Worm (Caenorhabditis elegans) whole organism, L1 larva: ENCODE data around the gene ins-9.
A peak's percentile ranks its signal among the peaks of the same experiment; 100 is the strongest.

ENCODE experiments used
- F16B12.6 ChIP-seq: fragments of 150-350 bp; optimal IDR thresholded peaks from 2 replicates; lab custom pipeline; 2014; ENCODE audit warnings: missing biosample characterization, missing genetic modification characterization
- Y116A8C.19 ChIP-seq: sonication (generic microtip); optimal IDR thresholded peaks from 2 replicates; lab custom pipeline; 2016; ENCODE audit warnings: missing compliant biosample characterization, missing genetic modification characterization, borderline replicate concordance
- aly-2 ChIP-seq: fragments of 150-350 bp; optimal IDR thresholded peaks from 2 replicates; lab custom pipeline; 2014; ENCODE audit warnings: missing biosample characterization, missing genetic modification characterization
- ama-1 ChIP-seq: fragments of 150-350 bp; optimal IDR thresholded peaks from 2 replicates; lab custom pipeline; 2014
- blmp-1 ChIP-seq: fragments of 150-350 bp; optimal IDR thresholded peaks from 2 replicates; lab custom pipeline; 2014; ENCODE audit warnings: missing biosample characterization, missing genetic modification characterization
- ceh-63 ChIP-seq: fragments of 200-800 bp; sonication (Bioruptor generic); optimal IDR thresholded peaks from 2 replicates; lab custom pipeline; 2018; ENCODE audit warnings: mild to moderate bottlenecking, missing genetic modification characterization, missing compliant biosample characterization
- ces-1 ChIP-seq: fragments of 150-350 bp; optimal IDR thresholded peaks from 2 replicates; lab custom pipeline; 2014; ENCODE audit warnings: missing biosample characterization, missing genetic modification reagents, missing genetic modification characterization
- dsc-1 ChIP-seq: sonication (generic microtip); optimal IDR thresholded peaks from 2 replicates; lab custom pipeline; 2016; ENCODE audit warnings: mild to moderate bottlenecking, missing genetic modification characterization, missing compliant biosample characterization
- efl-1 ChIP-seq, 4 experiments: fragments of 150-350 bp; optimal IDR thresholded peaks in 3 of 4; peaks in 1 of 4; 1 replicate in 1 of 4; 2 replicates in 3 of 4; lab custom pipeline; 2014; ENCODE audit warnings: missing biosample characterization in 2 of 4, missing genetic modification characterization in 2 of 4, missing genetic modification reagents in 2 of 4
- egl-27 ChIP-seq, 2 experiments: fragments of 150-350 bp in 1 of 2; sonication (generic microtip); optimal IDR thresholded peaks; 3 replicates each; lab custom pipeline; 2017 to 2018; ENCODE audit warnings: missing biosample characterization in 2 of 2, missing genetic modification characterization in 2 of 2, missing genetic modification reagents in 2 of 2
- elt-2 ChIP-seq: sonication (generic microtip); optimal IDR thresholded peaks from 2 replicates; lab custom pipeline; 2016; ENCODE audit warnings: missing genetic modification characterization, mild to moderate bottlenecking, inconsistent platforms, missing compliant biosample characterization, missing genetic modification reagents
- ets-5 ChIP-seq: fragments of 200-800 bp; sonication (Bioruptor generic); IDR thresholded peaks from 2 replicates; pipeline ENCODE4 v1.3.6; 2022; ENCODE audit warnings: missing genetic modification characterization, missing compliant biosample characterization
- fkh-10 ChIP-seq: sonication (generic microtip); optimal IDR thresholded peaks from 2 replicates; lab custom pipeline; 2017; ENCODE audit warnings: missing biosample characterization, missing genetic modification reagents, missing genetic modification characterization
- fkh-4 ChIP-seq: sonication (generic microtip); optimal IDR thresholded peaks from 2 replicates; lab custom pipeline; 2016; ENCODE audit warnings: missing compliant biosample characterization, missing genetic modification characterization, borderline replicate concordance
- grh-1 ChIP-seq: fragments of 200-800 bp; sonication (Bioruptor generic); IDR thresholded peaks from 2 replicates; pipeline ENCODE4 v1.3.6; 2022; ENCODE audit warnings: missing genetic modification reagents, missing genetic modification characterization, missing compliant biosample characterization
- lin-13 ChIP-seq: fragments of 150-350 bp; optimal IDR thresholded peaks from 2 replicates; lab custom pipeline; 2014; ENCODE audit warnings: missing biosample characterization, missing genetic modification reagents, missing genetic modification characterization
- lin-14 ChIP-seq: fragments of 200-800 bp; sonication (Bioruptor generic); optimal IDR thresholded peaks from 2 replicates; lab custom pipeline; 2018; ENCODE audit warnings: mild to moderate bottlenecking, missing genetic modification characterization, moderate library complexity, missing compliant biosample characterization
- lin-35 ChIP-seq, 2 experiments: fragments of 150-350 bp; optimal IDR thresholded peaks; 2 replicates each; lab custom pipeline; 2014; ENCODE audit warnings: missing biosample characterization in 2 of 2, missing genetic modification characterization in 2 of 2, missing genetic modification reagents in 2 of 2
- lir-3 ChIP-seq: sonication (generic microtip); optimal IDR thresholded peaks from 2 replicates; lab custom pipeline; 2016; ENCODE audit warnings: mild to moderate bottlenecking, missing genetic modification characterization, moderate library complexity, missing compliant biosample characterization; ENCODE audit not compliant: poor library complexity
- mab-9 ChIP-seq: fragments of 200-800 bp; sonication (Bioruptor generic); IDR thresholded peaks from 2 replicates; pipeline ENCODE4 v1.3.6; 2022; ENCODE audit warnings: missing genetic modification reagents, missing genetic modification characterization, missing compliant biosample characterization
- mdl-1 ChIP-seq, 2 experiments: fragments of 150-350 bp; optimal IDR thresholded peaks; 2 replicates each; lab custom pipeline; 2014 to 2017; ENCODE audit warnings: missing biosample characterization in 2 of 2, missing genetic modification characterization in 2 of 2, inconsistent platforms in 1 of 2
- mef-2 ChIP-seq: fragments of 150-350 bp; optimal IDR thresholded peaks from 2 replicates; lab custom pipeline; 2014; ENCODE audit warnings: missing biosample characterization, missing genetic modification characterization
- mep-1 ChIP-seq: fragments of 150-350 bp; optimal IDR thresholded peaks from 2 replicates; lab custom pipeline; 2014; ENCODE audit warnings: missing biosample characterization, missing genetic modification characterization
- nhr-12 ChIP-seq: sonication (generic microtip); optimal IDR thresholded peaks from 2 replicates; lab custom pipeline; 2017; ENCODE audit warnings: missing biosample characterization, missing genetic modification characterization
- nhr-20 ChIP-seq: sonication (generic microtip); optimal IDR thresholded peaks from 2 replicates; lab custom pipeline; 2016; ENCODE audit warnings: mild to moderate bottlenecking, missing genetic modification characterization, missing compliant biosample characterization
- nhr-47 ChIP-seq: sonication (generic microtip); optimal IDR thresholded peaks from 2 replicates; lab custom pipeline; 2016; ENCODE audit warnings: mild to moderate bottlenecking, missing genetic modification characterization, moderate library complexity, missing compliant biosample characterization
- nhr-85 ChIP-seq: sonication (generic microtip); peaks from one replicate; lab custom pipeline; 2016; ENCODE audit warnings: missing genetic modification characterization, inconsistent platforms, missing compliant biosample characterization
- pag-3 ChIP-seq: sonication (generic microtip); optimal IDR thresholded peaks from 2 replicates; lab custom pipeline; 2017; ENCODE audit warnings: missing genetic modification characterization, mild to moderate bottlenecking, missing compliant biosample characterization, antibody characterized with exemption, borderline replicate concordance; ENCODE audit not compliant: insufficient read depth
- pqm-1 ChIP-seq: sonication (generic microtip); optimal IDR thresholded peaks from 3 replicates; lab custom pipeline; 2017; ENCODE audit warnings: missing biosample characterization, missing genetic modification characterization
- rnt-1 ChIP-seq: sonication (generic microtip); optimal IDR thresholded peaks from 2 replicates; lab custom pipeline; 2016; ENCODE audit warnings: mild to moderate bottlenecking, missing genetic modification characterization, moderate library complexity, missing compliant biosample characterization
- snpc-4 ChIP-seq: fragments of 150-350 bp; optimal IDR thresholded peaks from 2 replicates; lab custom pipeline; 2014; ENCODE audit warnings: missing biosample characterization, missing genetic modification characterization
- snu-23 ChIP-seq: sonication (generic microtip); optimal IDR thresholded peaks from 2 replicates; lab custom pipeline; 2016; ENCODE audit warnings: missing genetic modification characterization, missing compliant biosample characterization
- sptf-1 ChIP-seq: fragments of 150-350 bp; optimal IDR thresholded peaks from 2 replicates; lab custom pipeline; 2014; ENCODE audit warnings: missing biosample characterization, missing genetic modification characterization
- sup-37 ChIP-seq: fragments of 200-800 bp; sonication (Bioruptor generic); optimal IDR thresholded peaks from 2 replicates; lab custom pipeline; 2018; ENCODE audit warnings: mild to moderate bottlenecking, missing genetic modification characterization, missing compliant biosample characterization
- swsn-7 ChIP-seq: sonication (generic microtip); optimal IDR thresholded peaks from 2 replicates; lab custom pipeline; 2016; ENCODE audit warnings: missing genetic modification characterization, missing compliant biosample characterization
- tbx-2 ChIP-seq: sonication (generic microtip); optimal IDR thresholded peaks from 2 replicates; lab custom pipeline; 2016; ENCODE audit warnings: missing genetic modification characterization, missing compliant biosample characterization
- unc-30 ChIP-seq: sonication (generic microtip); optimal IDR thresholded peaks from 2 replicates; lab custom pipeline; 2017; ENCODE audit warnings: missing biosample characterization, missing genetic modification characterization
- unc-62 ChIP-seq: fragments of 150-350 bp; optimal IDR thresholded peaks from 2 replicates; lab custom pipeline; 2014; ENCODE audit warnings: missing biosample characterization, missing genetic modification reagents, missing genetic modification characterization
- unc-86 ChIP-seq: sonication (generic microtip); optimal IDR thresholded peaks from 2 replicates; lab custom pipeline; 2016; ENCODE audit warnings: missing genetic modification characterization, missing compliant biosample characterization
- vab-15 ChIP-seq: sonication (generic microtip); optimal IDR thresholded peaks from 2 replicates; lab custom pipeline; 2017; ENCODE audit warnings: missing genotype, mild to moderate bottlenecking, missing genetic modification characterization, missing compliant biosample characterization
- xbp-1 ChIP-seq: sonication (generic microtip); optimal IDR thresholded peaks from 2 replicates; lab custom pipeline; 2016; ENCODE audit warnings: missing genetic modification characterization, missing compliant biosample characterization
- zag-1 ChIP-seq: fragments of 150-350 bp; optimal IDR thresholded peaks from 2 replicates; lab custom pipeline; 2014; ENCODE audit warnings: missing biosample characterization, missing genetic modification characterization
- zip-4 ChIP-seq: fragments of 200-800 bp; sonication (Bioruptor generic); optimal IDR thresholded peaks from 2 replicates; lab custom pipeline; 2018; ENCODE audit warnings: mild to moderate bottlenecking, missing genetic modification characterization, moderate library complexity, missing compliant biosample characterization
- ztf-11 ChIP-seq, 2 experiments: sonication (generic microtip); optimal IDR thresholded peaks; 2 replicates each; lab custom pipeline; 2016 to 2017; ENCODE audit warnings: missing genetic modification characterization in 2 of 2, missing biosample characterization in 1 of 2, missing compliant biosample characterization in 1 of 2
- ztf-4 ChIP-seq: fragments of 150-350 bp; optimal IDR thresholded peaks from 2 replicates; lab custom pipeline; 2014; ENCODE audit warnings: missing biosample characterization, missing genetic modification characterization

The ins-9 gene

DNA sequence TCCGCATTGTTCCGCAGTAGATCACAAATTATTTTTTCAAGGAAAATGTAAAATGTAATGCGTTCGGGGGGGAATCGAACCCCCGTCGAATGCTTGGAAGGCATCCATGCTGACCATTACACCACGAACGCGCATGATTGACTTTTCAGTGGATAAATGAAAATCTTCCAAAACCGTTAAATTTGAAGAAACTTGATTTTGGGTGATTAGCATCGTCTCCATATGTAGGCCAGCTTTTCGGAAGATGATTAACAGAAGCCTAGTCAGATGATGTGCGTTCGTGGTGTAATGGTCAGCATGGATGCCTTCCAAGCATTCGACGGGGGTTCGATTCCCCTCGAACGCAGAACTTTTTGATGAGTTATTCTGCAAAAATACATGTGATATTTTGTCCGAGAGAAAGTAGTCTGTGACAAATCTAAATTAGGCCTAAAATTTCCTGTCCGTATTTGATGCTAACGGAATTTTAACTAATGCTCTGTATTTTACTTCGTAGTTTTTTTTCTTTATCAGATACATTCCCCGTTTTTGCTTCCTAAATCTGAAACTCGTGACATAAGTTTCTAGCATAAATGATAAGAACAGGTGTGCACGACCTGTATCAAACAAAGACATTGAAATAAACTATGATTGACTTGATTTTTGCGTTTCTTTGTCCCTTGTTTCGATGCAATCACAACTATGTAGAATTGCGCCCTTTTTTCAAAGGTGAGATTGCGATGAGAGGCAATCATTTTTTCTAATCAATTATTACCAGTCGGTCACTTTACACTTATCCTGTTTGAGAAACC lies 19.8 kb downstream of the ins-9 start, which contains the start of gene C28G1.10:
C28G1.10 (plus strand) TSS at position 676 of the 791 bp plus-strand sequence.
- peak; percentile 76 for TF ChIP-seq elt-2 (tag; lab: Kevin White, UChicago)
- TF ChIP-seq lin-35 (GFP tag; optimal IDR thresholded peaks at IDR 0.05; lab: Kevin White, UChicago) = peak in 1 of 2 experiments; percentile 17
- no peak for TF ChIP-seq ceh-63 (GFP tag; lab: Kevin White, UChicago)
- TF ChIP-seq, all 84 proteins: peak for 2

DNA sequence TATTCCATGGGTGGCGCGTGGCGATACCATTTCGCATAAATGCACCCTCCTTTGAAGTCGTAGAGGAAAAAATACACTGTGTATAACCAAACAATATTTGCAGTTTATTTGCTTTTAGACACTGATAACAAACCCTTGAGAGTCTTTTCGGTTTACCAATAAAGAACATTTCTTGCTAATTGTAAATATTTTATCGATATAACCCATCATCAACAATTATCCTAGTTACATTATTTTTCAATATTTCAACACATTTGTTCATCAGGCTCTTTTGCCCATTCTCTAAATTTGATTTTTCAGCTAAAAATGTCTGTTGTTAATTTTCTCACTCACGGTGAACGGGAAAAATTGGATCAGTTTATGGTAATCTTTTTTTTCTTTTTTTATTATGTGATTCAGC lies 22.5 kb downstream of the ins-9 start, which contains the start of gene ubc-23:
ubc-23 (plus strand) TSS at position 301 of the 400 bp plus-strand sequence.
- TF ChIP-seq fkh-10 (GFP tag; lab: Kevin White, UChicago) = no peak

DNA sequence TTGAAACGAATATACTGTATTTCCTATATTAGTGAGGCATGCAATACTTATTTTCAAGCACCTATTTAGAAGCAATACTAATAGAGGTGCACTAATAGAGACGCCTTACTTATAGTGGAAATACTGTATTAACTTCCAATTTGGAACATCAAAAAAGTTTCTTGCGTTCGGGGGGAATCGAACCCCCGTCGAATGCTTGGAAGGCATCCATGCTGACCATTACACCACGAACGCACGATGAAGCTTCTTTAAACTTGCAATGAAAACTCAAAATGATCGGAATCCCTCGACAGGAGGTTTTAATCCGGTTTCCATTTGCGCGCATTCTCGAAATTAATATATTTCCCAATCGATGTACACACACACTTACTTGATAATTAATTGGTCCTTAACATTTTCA lies 28.3 kb downstream of the ins-9 start:
- TF ChIP-seq mab-9 = no peak
- TF ChIP-seq snpc-4 (tag; lab: Kevin White, UChicago) = no peak
- no peak for TF ChIP-seq sptf-1 (tag; lab: Kevin White, UChicago)
- TF ChIP-seq ets-5 = no peak
- no peak for TF ChIP-seq zip-4
- TF ChIP-seq ces-1 (GFP tag; lab: Kevin White, UChicago) = no peak
- no peak for TF ChIP-seq aly-2 (tag; lab: Kevin White, UChicago)
- no peak for TF ChIP-seq pag-3
- TF ChIP-seq F16B12.6 (tag; lab: Kevin White, UChicago) = no peak
- no peak for TF ChIP-seq nhr-20
- no peak for TF ChIP-seq xbp-1 (tag; lab: Kevin White, UChicago)
- TF ChIP-seq sup-37 (GFP tag; lab: Kevin White, UChicago) = no peak
- no peak for TF ChIP-seq zag-1 (tag; lab: Kevin White, UChicago)
- no peak for TF ChIP-seq nhr-47 (tag; lab: Kevin White, UChicago)
- no peak for TF ChIP-seq efl-1 (optimal IDR thresholded peaks at IDR 0.05; lab: Kevin White, UChicago)
- TF ChIP-seq efl-1 (GFP tag; optimal IDR thresholded peaks at IDR 0.05 in 1 of 2; lab: Kevin White, UChicago) = no peak
- TF ChIP-seq unc-30 (tag; lab: Kevin White, UChicago) = no peak
- TF ChIP-seq lir-3 (tag; lab: Kevin White, UChicago) = no peak
- TF ChIP-seq fkh-4 (tag; lab: Kevin White, UChicago) = no peak
- no peak for TF ChIP-seq blmp-1 (tag; lab: Kevin White, UChicago)
- TF ChIP-seq Y116A8C.19 (tag; lab: Kevin White, UChicago) = no peak

DNA sequence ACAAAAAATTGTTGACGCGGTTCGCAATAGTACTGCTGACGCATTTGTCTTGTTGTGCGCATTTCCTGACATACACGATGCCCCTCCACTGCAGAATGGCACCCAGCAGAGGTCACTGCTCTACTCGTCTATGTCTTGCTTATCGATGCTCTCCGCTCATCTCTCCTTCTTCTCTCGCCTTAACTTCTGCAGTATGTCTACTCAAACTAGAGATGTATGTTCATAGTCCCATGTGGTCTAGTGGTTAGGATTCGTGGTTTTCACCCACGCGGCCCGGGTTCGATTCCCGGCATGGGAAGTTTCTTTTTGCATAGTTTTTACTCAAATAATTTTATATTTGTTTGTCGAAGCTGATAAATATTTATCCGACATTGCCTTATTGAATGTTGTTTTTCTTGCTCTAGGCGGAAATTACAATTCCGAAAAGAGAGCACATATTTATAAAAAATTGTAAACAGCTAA lies 30.5 kb downstream of the ins-9 start, which contains the start of gene C28G1.2:
C28G1.2 (plus strand) TSS at position 130 of the 462 bp plus-strand sequence.
- TF ChIP-seq unc-86 (tag; lab: Kevin White, UChicago) (peak; percentile 93), xbp-1 (tag; lab: Kevin White, UChicago) (peak; percentile 95), rnt-1 (peak; percentile 90), blmp-1 (tag; lab: Kevin White, UChicago) (peak; percentile 41), ztf-4 (peak; percentile 87), mep-1 (tag; lab: Kevin White, UChicago) (peak; percentile 89), vab-15 (peak; percentile 7), grh-1 (GFP tag; lab: Robert Waterston, UW) (peak; percentile 89), sup-37 (GFP tag; lab: Kevin White, UChicago) (peak; percentile 82), elt-2 (tag; lab: Kevin White, UChicago) (peak; percentile 44), unc-62 (GFP tag; lab: Kevin White, UChicago) (no peak), dsc-1 (tag; lab: Kevin White, UChicago) (peak; percentile 96), mdl-1 (tag; optimal IDR thresholded peaks at IDR 0.05; lab: Kevin White, UChicago) (peak; percentile 18 to 92), lin-13 (GFP tag; lab: Kevin White, UChicago) (peak; percentile 74), mef-2 (tag; lab: Kevin White, UChicago) (peak; percentile 18), aly-2 (tag; lab: Kevin White, UChicago) (peak; percentile 86), snu-23 (GFP tag; lab: Kevin White, UChicago) (peak; percentile 98), ama-1 (peak; percentile 32), nhr-47 (tag; lab: Kevin White, UChicago) (peak; percentile 96), lin-14 (GFP tag; lab: Kevin White, UChicago) (peak; percentile 97), swsn-7 (tag; lab: Kevin White, UChicago) (peak; percentile 96), egl-27 (tag; optimal IDR thresholded peaks at IDR 0.05; lab: Kevin White, UChicago) (peak; percentile 62), nhr-85 (peak; percentile 96), nhr-12 (tag; lab: Kevin White, UChicago) (no peak), tbx-2 (tag; lab: Kevin White, UChicago) (peak; percentile 93), ztf-11 (tag; optimal IDR thresholded peaks at IDR 0.05; lab: Kevin White, UChicago) (peak in 1 of 2 experiments; percentile 76), pqm-1 (tag; lab: Kevin White, UChicago) (no peak)
